Fruit fly (Drosophila melanogaster) whole organism, adult: ENCODE measurements around the gene CG12985.
"Not testable (repeated sequence)": the region's sequence is repeated elsewhere in the genome, so short reads cannot be mapped to it uniquely, and the experiment has no call there.

ENCODE experiments used
- CG11617 ChIP-seq: fragments of 200-800 bp; sonication (Bioruptor generic); optimal IDR thresholded peaks from 2 replicates; lab custom pipeline; 2017; ENCODE audit warnings: mild to moderate bottlenecking, missing biosample characterization, missing genetic modification reagents, missing genetic modification characterization
- CG12768 ChIP-seq: fragments of 200-800 bp; sonication (Bioruptor generic); optimal IDR thresholded peaks from 2 replicates; lab custom pipeline; 2017; ENCODE audit warnings: missing biosample characterization, missing genetic modification characterization, mild to moderate bottlenecking, moderate library complexity, missing genetic modification reagents
- CG14711 ChIP-seq: fragments of 200-800 bp; sonication (Bioruptor generic); optimal IDR thresholded peaks from 2 replicates; lab custom pipeline; 2018; ENCODE audit warnings: missing biosample characterization, mild to moderate bottlenecking, missing genetic modification characterization, moderate library complexity
- CG1620 ChIP-seq: fragments of 200-800 bp; sonication (Bioruptor generic); optimal IDR thresholded peaks from 2 replicates; lab custom pipeline; 2016; ENCODE audit warnings: missing biosample characterization, missing genetic modification characterization
- CG33017 ChIP-seq: fragments of 200-800 bp; sonication (Bioruptor generic); optimal IDR thresholded peaks from 2 replicates; lab custom pipeline; 2018; ENCODE audit warnings: missing biosample characterization, mild to moderate bottlenecking, missing genetic modification characterization, moderate library complexity
- CG5204 ChIP-seq: fragments of 200-800 bp; sonication (Bioruptor generic); optimal IDR thresholded peaks from 2 replicates; lab custom pipeline; 2016; ENCODE audit warnings: missing biosample characterization, missing genetic modification characterization
- CG7045 ChIP-seq: fragments of 200-800 bp; sonication (Bioruptor generic); optimal IDR thresholded peaks from 2 replicates; lab custom pipeline; 2017; ENCODE audit warnings: missing biosample characterization, mild to moderate bottlenecking, missing genetic modification characterization
- CG7101 ChIP-seq: fragments of 200-800 bp; sonication (Bioruptor generic); optimal IDR thresholded peaks from 2 replicates; lab custom pipeline; 2018; ENCODE audit warnings: missing biosample characterization, mild to moderate bottlenecking, missing genetic modification characterization, moderate library complexity
- Clk ChIP-seq: fragments of 200-800 bp; sonication (Bioruptor generic); optimal IDR thresholded peaks from 2 replicates; lab custom pipeline; 2017; ENCODE audit warnings: missing biosample characterization, missing genetic modification characterization
- Crg-1 ChIP-seq: fragments of 200-800 bp; sonication (Bioruptor generic); optimal IDR thresholded peaks from 2 replicates; lab custom pipeline; 2016; ENCODE audit warnings: missing biosample characterization, missing genetic modification characterization
- Hr96 ChIP-seq: fragments of 200-800 bp; sonication (Bioruptor generic); optimal IDR thresholded peaks from 2 replicates; lab custom pipeline; 2016; ENCODE audit warnings: missing biosample characterization, missing genetic modification characterization
- Mnt ChIP-seq: fragments of 200-800 bp; sonication (Bioruptor generic); optimal IDR thresholded peaks from 2 replicates; lab custom pipeline; 2016; ENCODE audit warnings: missing biosample characterization, mild to moderate bottlenecking, missing genetic modification characterization
- bab1 ChIP-seq: fragments of 200-800 bp; sonication (Bioruptor generic); optimal IDR thresholded peaks from 3 replicates; lab custom pipeline; 2019; ENCODE audit warnings: missing biosample characterization, mild to moderate bottlenecking, missing genetic modification characterization, moderate library complexity
- cic ChIP-seq: fragments of 200-800 bp; sonication (Bioruptor generic); optimal IDR thresholded peaks from 2 replicates; lab custom pipeline; 2017; ENCODE audit warnings: missing biosample characterization, mild to moderate bottlenecking, missing genetic modification characterization, moderate library complexity
- cnc ChIP-seq, 2 experiments: fragments of >200 bp; optimal IDR thresholded peaks; 2 replicates each; lab custom pipeline; 2017
- kay ChIP-seq: fragments of 200-800 bp; sonication (Bioruptor generic); peaks from one replicate; lab custom pipeline; 2016; ENCODE audit warnings: missing biosample characterization, missing genetic modification characterization, borderline replicate concordance
- ovo ChIP-seq: fragments of 200-800 bp; sonication (Bioruptor generic); optimal IDR thresholded peaks from 2 replicates; lab custom pipeline; 2016; ENCODE audit warnings: missing biosample characterization, missing genetic modification characterization
- pad ChIP-seq: fragments of 200-800 bp; sonication (Bioruptor generic); optimal IDR thresholded peaks from 3 replicates; lab custom pipeline; 2017; ENCODE audit warnings: missing biosample characterization, missing genetic modification characterization, mild to moderate bottlenecking, moderate library complexity, missing genetic modification reagents
- tj ChIP-seq: fragments of 200-800 bp; sonication (Bioruptor generic); optimal IDR thresholded peaks from 3 replicates; lab custom pipeline; 2017; ENCODE audit warnings: missing biosample characterization, mild to moderate bottlenecking, missing genetic modification characterization, moderate library complexity
- toe ChIP-seq: fragments of 200-800 bp; sonication (Bioruptor generic); optimal IDR thresholded peaks from 2 replicates; lab custom pipeline; 2016; ENCODE audit warnings: missing biosample characterization, missing genetic modification characterization

CG12985 gene

dm6 chrX:17886449-17887207 lies 3.1 kb downstream of the CG12985 start:
- TF ChIP-seq CG7045 (GFP tag; lab: Kevin White, UChicago): no peak
- no peak for TF ChIP-seq ovo
- TF ChIP-seq pad (GFP tag; lab: Kevin White, UChicago): peak; percentile 38
- TF ChIP-seq tj (GFP tag; lab: Kevin White, UChicago): peak; percentile 37
- peak; percentile 75 for TF ChIP-seq Mnt (GFP tag; lab: Kevin White, UChicago)
- TF ChIP-seq CG11617: peak; percentile 38

- TF ChIP-seq bab1 (GFP tag; lab: Kevin White, UChicago): peak; percentile 25
- peak; percentile 58 for TF ChIP-seq CG5204 (GFP tag; lab: Kevin White, UChicago)
- TF ChIP-seq ovo: no peak
- TF ChIP-seq Hr96 (GFP tag; lab: Kevin White, UChicago): peak; percentile 60
- peak; percentile 8 for TF ChIP-seq Mnt (GFP tag; lab: Kevin White, UChicago)
- peak; percentile 78 for TF ChIP-seq CG1620 (GFP tag; lab: Kevin White, UChicago)
- peak; percentile 42 for TF ChIP-seq toe (GFP tag; lab: Kevin White, UChicago)
- TF ChIP-seq Crg-1: no peak
- TF ChIP-seq CG11617: peak; percentile 17
Observed at dm6 chrX:17887208-17887627, 3.7 kb downstream of the CG12985 start, which contains the start of gene mnb. Gene mnb (minus strand): TSS chrX:17887222.

- TF ChIP-seq Crg-1 (no peak), CG1620 (GFP tag; lab: Kevin White, UChicago) (no peak), tj (GFP tag; lab: Kevin White, UChicago) (no peak), kay (GFP tag; lab: Kevin White, UChicago) (no peak), ovo (no peak), cnc (optimal IDR thresholded peaks at IDR 0.05; lab: Kevin White, UChicago) (no peak), CG12768 (GFP tag; lab: Kevin White, UChicago) (no peak), CG14711 (tag; lab: Kevin White, UChicago) (no peak), CG33017 (no peak), CG7101 (tag; lab: Kevin White, UChicago) (no peak), CG11617 (no peak), Mnt (GFP tag; lab: Kevin White, UChicago) (no peak), bab1 (GFP tag; lab: Kevin White, UChicago) (no peak), CG7045 (GFP tag; lab: Kevin White, UChicago) (no peak), Clk (GFP tag; lab: Kevin White, UChicago) (no peak), CG5204 (GFP tag; lab: Kevin White, UChicago) (no peak), cic (GFP tag; lab: Kevin White, UChicago) (no peak), Hr96 (GFP tag; lab: Kevin White, UChicago) (no peak), pad (GFP tag; lab: Kevin White, UChicago) (no peak)
Observed at dm6 chrX:17887877-17888276, 4.4 kb downstream of the CG12985 start, which contains the start of gene CG6788. Gene CG6788 (plus strand): TSS chrX:17888177.

- TF ChIP-seq CG12768 (GFP tag; lab: Kevin White, UChicago); CG7045 (GFP tag; lab: Kevin White, UChicago); Crg-1: not testable (repeated sequence)
Observed at dm6 chrX:17889247-17889646, 5.7 kb downstream of the CG12985 start, which contains the start of gene Gss1. Gene Gss1 (plus strand): TSS chrX:17889547.

dm6 chrX:17899402-17899801 lies 15.9 kb downstream of the CG12985 start, which contains the start of gene Gss2:
Gene Gss2 (plus strand): TSS chrX:17899702.
- not testable (repeated sequence) for TF ChIP-seq cnc (optimal IDR thresholded peaks at IDR 0.05; lab: Kevin White, UChicago); Clk (GFP tag; lab: Kevin White, UChicago); kay (GFP tag; lab: Kevin White, UChicago)

dm6 chrX:17907184-17908006 lies 23.9 kb downstream of the CG12985 start, which contains the start of the genes CG7772 and Vps4:
Gene CG7772 (minus strand): TSS chrX:17907261.
Gene Vps4 (plus strand): TSS chrX:17907692.
- TF ChIP-seq CG5204 (GFP tag; lab: Kevin White, UChicago) (no peak), Mnt (GFP tag; lab: Kevin White, UChicago) (peak; percentile 24), kay (GFP tag; lab: Kevin White, UChicago) (peak; percentile 65), tj (GFP tag; lab: Kevin White, UChicago) (peak; percentile 72), bab1 (GFP tag; lab: Kevin White, UChicago) (peak; percentile 11), Crg-1 (no peak)
